Comparison of ENCODE assay signal across 1 worm cellular context in the genomic region with DNA sequence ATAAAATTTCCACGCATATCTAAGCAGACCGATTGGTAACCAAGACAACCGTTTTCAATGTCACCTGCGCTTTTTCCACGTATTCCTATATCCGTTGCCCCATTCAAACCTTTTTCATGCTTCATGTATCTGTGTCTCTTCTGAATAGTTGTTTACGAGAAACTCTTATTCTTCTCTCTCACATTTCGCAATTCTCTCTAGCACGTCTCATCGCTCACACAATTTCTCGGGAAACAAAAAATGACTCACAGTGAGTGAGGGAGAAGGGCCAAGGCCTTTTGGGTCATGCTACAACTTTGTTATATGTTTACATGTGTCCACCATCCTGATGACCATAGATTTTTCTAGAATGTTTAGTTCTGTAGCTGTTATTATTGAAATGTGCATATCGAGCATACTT.
TF ChIP-seq lines count a peak whose summit lies in the region.

No protein-coding gene starts in this region.

TF ChIP-seq in whole organism, L1 larva, 84 proteins besides CTCF, POLR2A, EP300 and RAD21 (continued from another document):
- TF ChIP-seq xbp-1 (tag; optimal IDR thresholded peaks at IDR 0.05; lab: Kevin White, UChicago): peak; percentile 31
- TF ChIP-seq efl-3 (GFP tag; optimal IDR thresholded peaks at IDR 0.05; lab: Kevin White, UChicago): no peak
- peak; percentile 70 for TF ChIP-seq nhr-47 (tag; optimal IDR thresholded peaks at IDR 0.05; lab: Kevin White, UChicago)
- peak; percentile 14 to 37 for TF ChIP-seq efl-1 (optimal IDR thresholded peaks at IDR 0.05; lab: Kevin White, UChicago)
- TF ChIP-seq efl-1 (GFP tag; optimal IDR thresholded peaks at IDR 0.05 in 1 of 2; lab: Kevin White, UChicago): no peak
- peak; percentile 28 for TF ChIP-seq snpc-4 (tag; optimal IDR thresholded peaks at IDR 0.05; lab: Kevin White, UChicago)
- TF ChIP-seq mep-1 (tag; optimal IDR thresholded peaks at IDR 0.05; lab: Kevin White, UChicago): peak; percentile 82
- TF ChIP-seq C16A3.4 (tag; optimal IDR thresholded peaks at IDR 0.05; lab: Kevin White, UChicago): peak; percentile 9
- peak in 2 of 3 experiments; percentile 9 to 63 for TF ChIP-seq ceh-82 (tag; optimal IDR thresholded peaks at IDR 0.05; lab: Kevin White, UChicago)
